Fruit fly (Drosophila melanogaster) whole organism, prepupa: ENCODE data around the gene E23.

Experiments
- CG10669 ChIP-seq: fragments of 200-800 bp; sonication (Bioruptor generic); optimal IDR thresholded peaks from 3 replicates; lab custom pipeline; 2018; ENCODE audit warnings: missing biosample characterization, mild to moderate bottlenecking, missing genetic modification characterization, moderate library complexity
- CG11294 ChIP-seq: fragments of 200-800 bp; sonication (Bioruptor generic); IDR thresholded peaks from 2 replicates; pipeline ENCODE4 v1.3.6; 2022; ENCODE audit warnings: missing biosample characterization, missing genetic modification characterization
- CG11762 ChIP-seq: fragments of 200-800 bp; sonication (Bioruptor generic); optimal IDR thresholded peaks from 3 replicates; lab custom pipeline; 2016; ENCODE audit warnings: missing biosample characterization, missing genetic modification characterization; ENCODE audit not compliant: insufficient read depth
- CG11902 ChIP-seq: fragments of 200-800 bp; sonication (Bioruptor generic); optimal IDR thresholded peaks from 3 replicates; lab custom pipeline; 2016; ENCODE audit warnings: missing biosample characterization, missing genetic modification characterization
- CG15336 ChIP-seq: fragments of 200-800 bp; sonication (Bioruptor generic); IDR thresholded peaks from 2 replicates; pipeline ENCODE4 v1.3.6; 2022; ENCODE audit warnings: missing biosample characterization, missing genetic modification characterization
- CG1621 ChIP-seq: fragments of 200-800 bp; sonication (Bioruptor generic); optimal IDR thresholded peaks from 3 replicates; lab custom pipeline; 2018; ENCODE audit warnings: missing biosample characterization, mild to moderate bottlenecking, missing genetic modification characterization
- CG16779 ChIP-seq: fragments of 200-800 bp; sonication (Bioruptor generic); optimal IDR thresholded peaks from 3 replicates; lab custom pipeline; 2017; ENCODE audit warnings: missing biosample characterization, mild to moderate bottlenecking, missing genetic modification characterization
- CG32006 ChIP-seq: fragments of 200-800 bp; sonication (Bioruptor generic); optimal IDR thresholded peaks from 3 replicates; lab custom pipeline; 2017; ENCODE audit warnings: missing biosample characterization, mild to moderate bottlenecking, missing genetic modification characterization
- CG3919 ChIP-seq: fragments of 200-800 bp; sonication (Bioruptor generic); optimal IDR thresholded peaks from 3 replicates; lab custom pipeline; 2016; ENCODE audit warnings: missing biosample characterization, missing genetic modification characterization
- CG6163 ChIP-seq: fragments of 200-800 bp; sonication (Bioruptor generic); IDR thresholded peaks from 3 replicates; pipeline ENCODE4 v1.3.6; 2022; ENCODE audit warnings: missing biosample characterization, missing genetic modification characterization
- CG6276 ChIP-seq: fragments of 200-800 bp; sonication (Bioruptor generic); optimal IDR thresholded peaks from 2 replicates; lab custom pipeline; 2017; ENCODE audit warnings: missing biosample characterization, mild to moderate bottlenecking, missing genetic modification characterization
- CG6792 ChIP-seq: fragments of 200-800 bp; sonication (Bioruptor generic); optimal IDR thresholded peaks from 3 replicates; lab custom pipeline; 2016; ENCODE audit warnings: missing biosample characterization, missing genetic modification characterization
- CG7368 ChIP-seq: fragments of 200-800 bp; sonication (Bioruptor generic); optimal IDR thresholded peaks from 3 replicates; lab custom pipeline; 2016; ENCODE audit warnings: missing biosample characterization, missing genetic modification characterization
- CG8119 ChIP-seq: fragments of 200-800 bp; sonication (Bioruptor generic); IDR thresholded peaks from 3 replicates; pipeline ENCODE4 v1.3.6; 2022; ENCODE audit warnings: missing biosample characterization, missing genetic modification characterization
- CG8319 ChIP-seq: fragments of 200-800 bp; sonication (Bioruptor generic); optimal IDR thresholded peaks from 3 replicates; lab custom pipeline; 2016; ENCODE audit warnings: missing biosample characterization, missing genetic modification characterization
- Eip75B ChIP-seq: fragments of 200-800 bp; sonication (Bioruptor generic); optimal IDR thresholded peaks from 3 replicates; lab custom pipeline; 2016; ENCODE audit warnings: missing biosample characterization, missing genetic modification characterization
- Eip93F ChIP-seq: fragments of 200-800 bp; sonication (Bioruptor generic); optimal IDR thresholded peaks from 2 replicates; lab custom pipeline; 2016; ENCODE audit warnings: missing biosample characterization, mild to moderate bottlenecking, missing genetic modification characterization
- Ets96B ChIP-seq: fragments of 200-800 bp; optimal IDR thresholded peaks from 2 replicates; lab custom pipeline; 2019; ENCODE audit warnings: missing biosample characterization, mild to moderate bottlenecking, missing genetic modification characterization, moderate library complexity
- Hr39 ChIP-seq: fragments of 200-800 bp; sonication (Bioruptor generic); optimal IDR thresholded peaks from 2 replicates; lab custom pipeline; 2016; ENCODE audit warnings: missing biosample characterization, missing genetic modification characterization
- Hr4 ChIP-seq: fragments of 200-800 bp; sonication (Bioruptor generic); optimal IDR thresholded peaks from 3 replicates; lab custom pipeline; 2016; ENCODE audit warnings: missing biosample characterization, missing genetic modification characterization
- Met ChIP-seq: fragments of 200-800 bp; sonication (Bioruptor generic); optimal IDR thresholded peaks from 3 replicates; lab custom pipeline; 2016; ENCODE audit warnings: missing biosample characterization, missing genetic modification characterization
- OdsH ChIP-seq: fragments of 200-800 bp; sonication (Bioruptor generic); optimal IDR thresholded peaks from 3 replicates; lab custom pipeline; 2016; ENCODE audit warnings: missing biosample characterization, missing genetic modification characterization
- Smox ChIP-seq: fragments of 200-800 bp; sonication (Bioruptor generic); optimal IDR thresholded peaks from 3 replicates; lab custom pipeline; 2016; ENCODE audit warnings: missing biosample characterization, missing genetic modification characterization
- Sox14 ChIP-seq: fragments of 200-800 bp; sonication (Bioruptor generic); optimal IDR thresholded peaks from 3 replicates; lab custom pipeline; 2016; ENCODE audit warnings: missing biosample characterization, missing genetic modification characterization
- Sox15 ChIP-seq: fragments of 200-800 bp; sonication (Bioruptor generic); optimal IDR thresholded peaks from 3 replicates; lab custom pipeline; 2016; ENCODE audit warnings: missing biosample characterization, missing genetic modification characterization
- achi ChIP-seq: fragments of 200-800 bp; sonication (Bioruptor generic); optimal IDR thresholded peaks from 3 replicates; lab custom pipeline; 2016; ENCODE audit warnings: missing biosample characterization, missing genetic modification characterization
- acj6 ChIP-seq: fragments of 200-800 bp; sonication (Bioruptor generic); optimal IDR thresholded peaks from 3 replicates; lab custom pipeline; 2016; ENCODE audit warnings: missing biosample characterization, missing genetic modification characterization
- cyc ChIP-seq: fragments of 200-800 bp; sonication (Bioruptor generic); optimal IDR thresholded peaks from 3 replicates; lab custom pipeline; 2016; ENCODE audit warnings: missing biosample characterization, missing genetic modification characterization
- dac ChIP-seq: fragments of 200-800 bp; sonication (Bioruptor generic); optimal IDR thresholded peaks from 2 replicates; lab custom pipeline; 2017; ENCODE audit warnings: missing biosample characterization, mild to moderate bottlenecking, missing genetic modification characterization
- eg ChIP-seq: fragments of 200-800 bp; sonication (Bioruptor generic); IDR thresholded peaks from 3 replicates; pipeline ENCODE4 v1.3.6; 2022; ENCODE audit warnings: missing biosample characterization, missing genetic modification characterization
- fd85E ChIP-seq: fragments of 200-800 bp; sonication (Bioruptor generic); optimal IDR thresholded peaks from 3 replicates; lab custom pipeline; 2016; ENCODE audit warnings: missing biosample characterization, missing genetic modification characterization
- fkh ChIP-seq: fragments of 200-800 bp; sonication (Bioruptor generic); optimal IDR thresholded peaks from 3 replicates; lab custom pipeline; 2017; ENCODE audit warnings: missing biosample characterization, mild to moderate bottlenecking, missing genetic modification characterization, moderate library complexity
- lz ChIP-seq: fragments of 200-800 bp; sonication (Bioruptor generic); optimal IDR thresholded peaks from 3 replicates; lab custom pipeline; 2016; ENCODE audit warnings: missing biosample characterization, missing genetic modification characterization
- net ChIP-seq: fragments of 200-800 bp; sonication (Bioruptor generic); optimal IDR thresholded peaks from 3 replicates; lab custom pipeline; 2016; ENCODE audit warnings: missing biosample characterization, missing genetic modification characterization
- pdm3 ChIP-seq: fragments of 200-800 bp; sonication (Bioruptor generic); optimal IDR thresholded peaks from 3 replicates; lab custom pipeline; 2016; ENCODE audit warnings: missing biosample characterization, missing genetic modification characterization
- salr ChIP-seq, 2 experiments: fragments of 200-800 bp; sonication (Bioruptor generic); optimal IDR thresholded peaks; 3 replicates each; lab custom pipeline; 2016 to 2018; ENCODE audit warnings: missing biosample characterization in 2 of 2, missing genetic modification characterization in 2 of 2, mild to moderate bottlenecking in 1 of 2
- ss ChIP-seq, 2 experiments: fragments of 200-800 bp; sonication (Bioruptor generic); optimal IDR thresholded peaks; 2 replicates in 1 of 2; 3 replicates in 1 of 2; lab custom pipeline; 2017 to 2018; ENCODE audit warnings: mild to moderate bottlenecking in 2 of 2, missing biosample characterization in 2 of 2, missing genetic modification characterization in 2 of 2, moderate library complexity in 1 of 2
- svp ChIP-seq: fragments of 200-800 bp; sonication (Bioruptor generic); peaks from one replicate; lab custom pipeline; 2016; ENCODE audit warnings: missing biosample characterization, missing genetic modification characterization
- topi ChIP-seq: fragments of 200-800 bp; sonication (Bioruptor generic); optimal IDR thresholded peaks from 3 replicates; lab custom pipeline; 2016; ENCODE audit warnings: missing biosample characterization, missing genetic modification characterization

E23 gene

DNA sequence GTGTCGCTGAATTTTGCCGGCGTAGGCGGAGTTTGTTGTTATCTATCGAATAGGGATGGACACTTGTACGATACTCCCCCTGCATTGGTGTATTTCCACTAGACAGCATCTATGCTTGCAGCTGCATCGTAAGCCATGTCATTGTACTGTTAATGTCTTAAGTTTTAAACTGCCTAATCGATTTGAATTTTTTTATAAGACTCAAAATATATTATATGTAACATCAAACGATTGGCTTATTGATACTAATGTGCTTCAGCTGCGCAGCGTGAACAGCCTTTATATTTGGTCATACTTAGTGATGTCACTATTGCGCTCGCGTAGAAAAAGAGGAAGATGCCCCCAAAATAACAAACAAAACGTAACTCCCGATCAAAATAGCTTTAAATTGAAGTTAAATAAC, 22.1 kb upstream of the E23 start, which contains the start of the genes CG9662 and Ptpa (continued):
- peak; percentile 45 for TF ChIP-seq CG10669
- peak; percentile 89 for TF ChIP-seq cyc (GFP tag; lab: Kevin White, UChicago)
- peak; percentile 59 for TF ChIP-seq CG15336 (GFP tag; lab: Robert Waterston, UW)
- TF ChIP-seq ss (GFP tag; optimal IDR thresholded peaks at IDR 0.05; lab: Kevin White, UChicago): peak in 1 of 2 experiments; percentile 9
- TF ChIP-seq CG6163: peak; percentile 71; the same call in 2 of the 3 replicates
- TF ChIP-seq CG8119 (GFP tag; lab: Robert Waterston, UW): peak; percentile 42; the same call in 1 of the 3 replicates
- peak; percentile 72 for TF ChIP-seq Smox (GFP tag; lab: Kevin White, UChicago)
- TF ChIP-seq CG11902 (GFP tag; lab: Kevin White, UChicago): peak; percentile 74
- TF ChIP-seq lz: peak; percentile 82
- TF ChIP-seq Eip75B (GFP tag; lab: Kevin White, UChicago): peak; percentile 65
- peak; percentile 61; the same call in 1 of the 3 replicates for TF ChIP-seq eg
- TF ChIP-seq fkh (GFP tag; lab: Kevin White, UChicago): peak; percentile 72
- peak; percentile 60 for TF ChIP-seq dac (GFP tag; lab: Kevin White, UChicago)
- TF ChIP-seq CG7368 (GFP tag; lab: Kevin White, UChicago): no peak
- peak; percentile 80 for TF ChIP-seq pdm3 (GFP tag; lab: Kevin White, UChicago)
- TF ChIP-seq Hr4 (GFP tag; lab: Kevin White, UChicago): peak; percentile 79
- TF ChIP-seq achi (GFP tag; lab: Kevin White, UChicago): peak; percentile 61
- peak; percentile 74 for TF ChIP-seq CG3919 (GFP tag; lab: Kevin White, UChicago)
- no peak for TF ChIP-seq Eip93F (GFP tag; lab: Kevin White, UChicago)
- TF ChIP-seq Sox15 (GFP tag; lab: Kevin White, UChicago): peak; percentile 78
- no peak for TF ChIP-seq CG6276 (GFP tag; lab: Kevin White, UChicago)
- TF ChIP-seq Met (GFP tag; lab: Kevin White, UChicago): peak; percentile 44
- peak; percentile 77 for TF ChIP-seq CG32006 (GFP tag; lab: Kevin White, UChicago)
- peak; percentile 29 to 50 for TF ChIP-seq salr (GFP tag; optimal IDR thresholded peaks at IDR 0.05; lab: Kevin White, UChicago)
- TF ChIP-seq Sox14 (GFP tag; lab: Kevin White, UChicago): peak; percentile 78
- TF ChIP-seq CG16779 (tag; lab: Kevin White, UChicago): no peak
- peak; percentile 90 for TF ChIP-seq Hr39 (GFP tag; lab: Kevin White, UChicago)
- TF ChIP-seq CG11762 (GFP tag; lab: Kevin White, UChicago): peak; percentile 1
- TF ChIP-seq svp (GFP tag; lab: Kevin White, UChicago): peak; percentile 89
- TF ChIP-seq fd85E: no peak
- TF ChIP-seq CG6792 (GFP tag; lab: Kevin White, UChicago): peak; percentile 58
- TF ChIP-seq CG8319 (GFP tag; lab: Kevin White, UChicago): peak; percentile 34
- peak; percentile 58 for TF ChIP-seq Ets96B (tag; lab: Kevin White, UChicago)
- peak; percentile 36 for TF ChIP-seq CG1621
- peak; percentile 60; the same call in 1 of the 2 replicates for TF ChIP-seq CG11294 (GFP tag; lab: Robert Waterston, UW)
- TF ChIP-seq topi (GFP tag; lab: Kevin White, UChicago): peak; percentile 73
- peak; percentile 77 for TF ChIP-seq OdsH (GFP tag; lab: Kevin White, UChicago)
- TF ChIP-seq net: peak; percentile 37
- peak; percentile 73 for TF ChIP-seq acj6 (GFP tag; lab: Kevin White, UChicago)

DNA sequence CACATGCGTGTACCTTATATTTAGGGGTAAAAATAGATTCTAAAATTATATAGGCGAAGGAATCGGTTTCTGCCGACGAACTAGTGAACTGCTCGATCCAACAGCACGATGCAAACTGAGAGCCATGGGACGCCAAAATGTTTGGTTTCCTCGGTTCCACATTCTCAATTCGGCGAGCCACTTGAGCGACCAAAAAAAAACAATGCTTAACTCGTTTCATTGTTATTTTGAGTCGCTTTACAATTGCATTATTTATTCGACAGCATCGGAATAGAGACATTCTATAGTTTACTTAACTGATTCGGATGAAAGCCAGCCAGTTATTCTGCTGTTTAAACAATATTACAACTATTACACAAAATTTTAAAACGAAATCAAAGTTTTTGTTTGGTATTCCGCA, 21.0 kb upstream of the E23 start, which contains the start of gene CG15412:
Gene CG15412, minus strand, starts transcription at position 101 of the 400 bp plus-strand sequence.
- no peak for TF ChIP-seq CG3919 (GFP tag; lab: Kevin White, UChicago)
- TF ChIP-seq acj6 (GFP tag; lab: Kevin White, UChicago): no peak
- no peak for TF ChIP-seq CG11762 (GFP tag; lab: Kevin White, UChicago)
- no peak for TF ChIP-seq CG1621
- TF ChIP-seq eg: no peak
- no peak for TF ChIP-seq net
